Fruit fly (Drosophila melanogaster): ENCODE data around the gene Polr2J.
A peak's percentile ranks its signal among the peaks of the same experiment; 100 is the strongest.

Polr2J gene

DNA sequence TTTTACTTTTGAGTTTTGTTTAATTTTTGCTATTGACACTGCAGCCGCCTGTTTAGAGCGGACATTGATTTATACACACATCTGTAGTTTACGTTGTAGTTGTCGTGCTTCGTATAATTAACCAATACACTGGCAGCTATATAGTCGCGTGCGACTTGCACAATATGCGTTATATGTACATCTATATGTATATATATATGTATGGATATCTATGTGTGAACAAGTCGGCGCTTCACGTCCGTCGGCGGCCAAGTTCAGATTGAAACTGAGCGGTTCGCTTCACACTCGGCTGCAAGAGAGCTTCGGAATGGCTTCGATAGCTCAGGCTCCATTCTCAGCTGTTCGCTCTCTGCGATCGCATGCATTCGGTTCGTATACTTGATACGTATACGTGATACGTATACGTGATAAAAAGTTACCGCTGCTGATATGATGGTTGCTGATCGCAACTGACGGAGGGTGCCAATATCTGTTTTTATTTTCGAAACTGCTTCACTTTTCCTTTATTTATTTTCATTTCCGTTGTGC is 17.8 kb upstream of the Polr2J start (continued):
- TF ChIP-seq lab (GFP tag; optimal IDR thresholded peaks at IDR 0.05) (peak; percentile 35), zfh2 (GFP tag; optimal IDR thresholded peaks at IDR 0.05) (no peak), Hsf (GFP tag; optimal IDR thresholded peaks at IDR 0.05) (no peak), cwo (GFP tag; optimal IDR thresholded peaks at IDR 0.05) (peak; percentile 73), lbe (GFP tag; optimal IDR thresholded peaks at IDR 0.05) (peak; percentile 42), CG10366 (GFP tag; IDR thresholded peaks at IDR 0.05) (no peak), CG6689 (GFP tag; IDR thresholded peaks at IDR 0.05) (0 out of 2 replicates have a peak, but pooled peaks have one; percentile 17), Bdp1 (GFP tag; optimal IDR thresholded peaks at IDR 0.05) (no peak), CG5953 (GFP tag; IDR thresholded peaks at IDR 0.05) (no peak), CG34422 (GFP tag; IDR thresholded peaks at IDR 0.05) (peak; percentile 20; the same call in 1 of the 3 replicates), CG13424 (tag; optimal IDR thresholded peaks at IDR 0.05) (peak; percentile 3), abd-A (tag; optimal IDR thresholded peaks at IDR 0.05) (peak; percentile 46), vvl (GFP tag; IDR thresholded peaks at IDR 0.05) (peak; percentile 75), vnd (GFP tag; IDR thresholded peaks at IDR 0.05; ENCODE audit: partially characterized antibody) (no peak), CG10979 (tag; optimal IDR thresholded peaks at IDR 0.05) (peak; percentile 32), CG7357 (GFP tag; IDR thresholded peaks at IDR 0.05) (no peak), Hmx (GFP tag; optimal IDR thresholded peaks at IDR 0.05) (no peak), sr (GFP tag; IDR thresholded peaks at IDR 0.05) (no peak), prd (optimal IDR thresholded peaks at IDR 0.05) (no peak), prd (GFP tag; IDR thresholded peaks at IDR 0.05) (no peak), CG42726 (GFP tag; IDR thresholded peaks at IDR 0.05; ENCODE audit: partially characterized antibody) (no peak), Mes4 (GFP tag; optimal IDR thresholded peaks at IDR 0.05) (no peak), zen (tag; optimal IDR thresholded peaks at IDR 0.05) (no peak), croc (GFP tag; conservative IDR thresholded peaks at IDR 0.05) (no peak), CG15269 (tag; optimal IDR thresholded peaks at IDR 0.05) (peak; percentile 38), CG8924 (tag; optimal IDR thresholded peaks at IDR 0.05) (peak; percentile 33), CG1529 (GFP tag; optimal IDR thresholded peaks at IDR 0.05) (no peak), CG17186 (GFP tag; optimal IDR thresholded peaks at IDR 0.05) (no peak), CG14441 (GFP tag; IDR thresholded peaks at IDR 0.05) (0 out of 2 replicates have a peak, but pooled peaks have one; percentile 28), CG6683 (GFP tag; optimal IDR thresholded peaks at IDR 0.05) (no peak), eve (GFP tag; optimal IDR thresholded peaks at IDR 0.05) (no peak), sens-2 (GFP tag; IDR thresholded peaks at IDR 0.05) (no peak), CG11398 (GFP tag; optimal IDR thresholded peaks at IDR 0.05) (no peak), CG3726 (GFP tag; IDR thresholded peaks at IDR 0.05) (no peak), B-H2 (GFP tag; optimal IDR thresholded peaks at IDR 0.05) (no peak), CG7928 (GFP tag; optimal IDR thresholded peaks at IDR 0.05) (peak; percentile 4), CG11504 (tag; optimal IDR thresholded peaks at IDR 0.05) (peak; percentile 22), CG18011 (GFP tag; optimal IDR thresholded peaks at IDR 0.05) (no peak), Eip74EF (GFP tag; optimal IDR thresholded peaks at IDR 0.05) (peak in 1 of 2 experiments; percentile 41), dmrt99B (tag; optimal IDR thresholded peaks at IDR 0.05) (peak; percentile 28), CG7372 (GFP tag; IDR thresholded peaks at IDR 0.05) (peak; percentile 90), grau (tag; optimal IDR thresholded peaks at IDR 0.05) (peak; percentile 5), NC2α (GFP tag; optimal IDR thresholded peaks at IDR 0.05) (no peak), Fer1 (GFP tag; optimal IDR thresholded peaks at IDR 0.05) (peak; percentile 22), D19B (GFP tag; optimal IDR thresholded peaks at IDR 0.05) (no peak), YL-1 (GFP tag; optimal IDR thresholded peaks at IDR 0.05) (no peak), HmgZ (tag; optimal IDR thresholded peaks at IDR 0.05) (peak; percentile 21), caup (GFP tag; optimal IDR thresholded peaks at IDR 0.05; ENCODE audit: severe bottlenecking) (peak; percentile 36), Med (GFP tag) (peak; percentile 76), CG12071 (GFP tag; optimal IDR thresholded peaks at IDR 0.05) (no peak)
